Worm (Caenorhabditis elegans) whole organism, L3 larva: ENCODE results near the gene hpl-2.

Experiments used
- R02D3.7 ChIP-seq: fragments of 150-350 bp; optimal IDR thresholded peaks from 2 replicates; lab custom pipeline; 2014; ENCODE audit warnings: missing biosample characterization, missing genetic modification characterization
- ZK546.5 ChIP-seq: sonication (generic microtip); optimal IDR thresholded peaks from 2 replicates; lab custom pipeline; 2017; ENCODE audit warnings: missing biosample characterization, missing genetic modification characterization
- ceh-28 ChIP-seq: fragments of 150-350 bp; optimal IDR thresholded peaks from 2 replicates; lab custom pipeline; 2014; ENCODE audit warnings: missing biosample characterization, missing genetic modification reagents, missing genetic modification characterization
- ceh-9 ChIP-seq: sonication (generic microtip); optimal IDR thresholded peaks from 2 replicates; lab custom pipeline; 2018; ENCODE audit warnings: missing biosample characterization, missing genetic modification characterization
- egl-27 ChIP-seq: sonication (generic microtip); optimal IDR thresholded peaks from 4 replicates; lab custom pipeline; 2017; ENCODE audit warnings: missing biosample characterization, missing genetic modification reagents, missing genetic modification characterization
- elt-3 ChIP-seq, 3 experiments: fragments of 150-350 bp in 1 of 3; sonication (generic microtip) in 2 of 3; optimal IDR thresholded peaks; 2 replicates in 2 of 3; 4 replicates in 1 of 3; lab custom pipeline; 2014 to 2017; ENCODE audit warnings: missing biosample characterization in 3 of 3, missing genetic modification characterization in 3 of 3
- hmg-11 ChIP-seq: sonication (generic microtip); optimal IDR thresholded peaks from 2 replicates; lab custom pipeline; 2016; ENCODE audit warnings: missing genetic modification characterization, missing compliant biosample characterization
- nfya-1 ChIP-seq: sonication (generic microtip); optimal IDR thresholded peaks from 2 replicates; lab custom pipeline; 2017; ENCODE audit warnings: missing genetic modification characterization, mild to moderate bottlenecking, missing compliant biosample characterization, antibody characterized with exemption, moderate library complexity; ENCODE audit not compliant: insufficient read depth
- nhr-23 ChIP-seq: fragments of 150-350 bp; optimal IDR thresholded peaks from 2 replicates; lab custom pipeline; 2014; ENCODE audit warnings: missing biosample characterization, missing genetic modification reagents, missing genetic modification characterization
- nhr-28 ChIP-seq: fragments of 150-350 bp; optimal IDR thresholded peaks from 2 replicates; lab custom pipeline; 2014; ENCODE audit warnings: missing biosample characterization, missing genetic modification characterization
- pqm-1 ChIP-seq: fragments of 150-350 bp; optimal IDR thresholded peaks from 2 replicates; lab custom pipeline; 2017; ENCODE audit warnings: missing biosample characterization, missing genetic modification characterization, inconsistent platforms
- unc-39 ChIP-seq: sonication (generic microtip); optimal IDR thresholded peaks from 4 replicates; lab custom pipeline; 2017; ENCODE audit warnings: missing biosample characterization, missing genetic modification characterization
- unc-62 ChIP-seq: fragments of 150-350 bp; sonication (generic microtip); optimal IDR thresholded peaks from 4 replicates; lab custom pipeline; 2014; ENCODE audit warnings: missing biosample characterization, missing genetic modification reagents, missing genetic modification characterization

DNA sequence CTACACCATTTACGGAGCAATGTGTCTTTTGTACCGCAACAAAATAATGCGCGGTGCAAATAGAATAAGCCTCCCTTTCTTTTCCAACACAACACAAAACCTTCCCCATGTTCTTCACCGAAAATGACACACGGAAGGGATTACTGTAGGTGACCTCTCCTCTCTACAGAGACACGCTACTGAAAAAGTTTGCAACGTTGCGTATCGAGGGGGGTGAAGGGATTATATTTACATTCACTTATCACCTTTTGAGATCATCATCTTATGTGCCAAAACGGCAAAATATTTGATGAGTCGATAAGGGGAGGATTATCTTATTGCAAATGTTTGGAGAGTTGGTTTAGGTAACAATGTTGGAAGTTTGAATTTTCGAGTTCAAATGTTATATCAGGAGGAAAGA is 27.7 kb upstream of the hpl-2 start:
- TF ChIP-seq ceh-9 (no peak), pqm-1 (no peak), unc-62 (GFP tag; lab: Kevin White, UChicago) (no peak), unc-39 (no peak), egl-27 (tag; lab: Kevin White, UChicago) (no peak), elt-3 (tag; optimal IDR thresholded peaks at IDR 0.05; lab: Kevin White, UChicago) (no peak), nfya-1 (tag; lab: Kevin White, UChicago) (no peak), ceh-28 (no peak), R02D3.7 (tag; lab: Kevin White, UChicago) (no peak), nhr-28 (tag; lab: Kevin White, UChicago) (no peak), hmg-11 (no peak), ZK546.5 (no peak), nhr-23 (tag; lab: Kevin White, UChicago) (no peak)
